Fruit fly (Drosophila melanogaster) whole organism, embryonic: Measurements from ENCODE around the gene Pino.

Experiments
- Abd-B ChIP-seq: fragments of 200-800 bp; sonication (Bioruptor generic); optimal IDR thresholded peaks from 2 replicates; lab custom pipeline; 2018; ENCODE audit warnings: missing biosample characterization, mild to moderate bottlenecking, missing genetic modification characterization, moderate library complexity
- B-H2 ChIP-seq: fragments of 200-800 bp; sonication (Bioruptor generic); optimal IDR thresholded peaks from 2 replicates; lab custom pipeline; 2018; ENCODE audit warnings: missing biosample characterization, mild to moderate bottlenecking, missing genetic modification characterization
- BEAF-32 ChIP-seq: fragments of 200-800 bp; sonication (Bioruptor generic); optimal IDR thresholded peaks from 3 replicates; lab custom pipeline; 2017; ENCODE audit warnings: missing biosample characterization, missing genetic modification characterization, mild to moderate bottlenecking, moderate library complexity, missing genetic modification reagents
- Bgb ChIP-seq: fragments of 200-800 bp; sonication (Bioruptor generic); IDR thresholded peaks from 2 replicates; pipeline ENCODE4 v1.3.6; 2022; ENCODE audit warnings: missing biosample characterization, missing genetic modification characterization; ENCODE audit not compliant: partially characterized antibody
- Blimp-1 ChIP-seq: fragments of 200-800 bp; sonication (Bioruptor generic); optimal IDR thresholded peaks from 3 replicates; lab custom pipeline; 2018; ENCODE audit warnings: missing biosample characterization, missing genetic modification characterization, mild to moderate bottlenecking, moderate library complexity, missing genetic modification reagents
- CG12071 ChIP-seq: fragments of 200-800 bp; sonication (Bioruptor generic); optimal IDR thresholded peaks from 3 replicates; lab custom pipeline; 2018; ENCODE audit warnings: missing biosample characterization, mild to moderate bottlenecking, missing genetic modification characterization
- CG12155 ChIP-seq: fragments of 200-800 bp; sonication (Bioruptor generic); optimal IDR thresholded peaks from 3 replicates; lab custom pipeline; 2016; ENCODE audit warnings: missing biosample characterization, missing genetic modification characterization
- CG13775 ChIP-seq: fragments of 200-800 bp; sonication (Bioruptor generic); optimal IDR thresholded peaks from 3 replicates; lab custom pipeline; 2017; ENCODE audit warnings: missing biosample characterization, mild to moderate bottlenecking, missing genetic modification characterization
- CG15696 ChIP-seq: fragments of 200-800 bp; sonication (Bioruptor generic); optimal IDR thresholded peaks from 2 replicates; lab custom pipeline; 2019; ENCODE audit warnings: missing biosample characterization, mild to moderate bottlenecking, missing genetic modification characterization, moderate library complexity
- CG17186 ChIP-seq: fragments of 200-800 bp; sonication (Bioruptor generic); optimal IDR thresholded peaks from 3 replicates; lab custom pipeline; 2017; ENCODE audit warnings: missing biosample characterization, missing genetic modification reagents, missing genetic modification characterization
- CG18262 ChIP-seq: fragments of 200-800 bp; optimal IDR thresholded peaks from 3 replicates; lab custom pipeline; 2019; ENCODE audit warnings: missing biosample characterization, mild to moderate bottlenecking, missing genetic modification characterization, moderate library complexity
- CG2889 ChIP-seq: fragments of 200-800 bp; sonication (Bioruptor generic); IDR thresholded peaks from 3 replicates; pipeline ENCODE4 v1.3.6; 2022; ENCODE audit warnings: missing biosample characterization, missing genetic modification characterization
- CG31388 ChIP-seq: fragments of 200-800 bp; sonication (Bioruptor generic); optimal IDR thresholded peaks from 2 replicates; lab custom pipeline; 2016; ENCODE audit warnings: missing biosample characterization, missing genetic modification characterization
- CG3838 ChIP-seq: fragments of 200-800 bp; sonication (Bioruptor generic); optimal IDR thresholded peaks from 3 replicates; lab custom pipeline; 2016; ENCODE audit warnings: missing biosample characterization, missing genetic modification characterization
- CG4328 ChIP-seq: fragments of 200-800 bp; sonication (Bioruptor generic); optimal IDR thresholded peaks from 3 replicates; lab custom pipeline; 2017; ENCODE audit warnings: missing biosample characterization, missing genetic modification reagents, missing genetic modification characterization
- CG7357 ChIP-seq: fragments of 200-800 bp; sonication (Bioruptor generic); IDR thresholded peaks from 3 replicates; pipeline ENCODE4 v1.3.6; 2022; ENCODE audit warnings: missing biosample characterization, missing genetic modification characterization
- CG8290 ChIP-seq, 3 experiments: fragments of 200-800 bp; sonication (Bioruptor generic); optimal IDR thresholded peaks; 2 replicates each; lab custom pipeline; 2016 to 2019; ENCODE audit warnings: missing biosample characterization in 3 of 3, missing genetic modification characterization in 3 of 3, mild to moderate bottlenecking in 2 of 3, moderate library complexity in 1 of 3
- Deaf1 ChIP-seq: fragments of 200-800 bp; optimal IDR thresholded peaks from 3 replicates; lab custom pipeline; 2019; ENCODE audit warnings: missing biosample characterization, mild to moderate bottlenecking, missing genetic modification characterization, moderate library complexity
- Doc2 ChIP-seq: fragments of 200-800 bp; sonication (Bioruptor generic); IDR thresholded peaks from 2 replicates; pipeline ENCODE4 v1.3.6; 2022; ENCODE audit warnings: missing biosample characterization, missing genetic modification characterization
- Dp ChIP-seq: fragments of 200-800 bp; sonication (Bioruptor generic); optimal IDR thresholded peaks from 2 replicates; lab custom pipeline; 2018; ENCODE audit warnings: missing biosample characterization, mild to moderate bottlenecking, missing genetic modification characterization, moderate library complexity
- Dref ChIP-seq: fragments of 200-800 bp; sonication (Bioruptor generic); IDR thresholded peaks from 2 replicates; pipeline ENCODE4 v1.3.6; 2022; ENCODE audit warnings: missing biosample characterization, missing genetic modification characterization
- E2f1 ChIP-seq: fragments of 200-800 bp; sonication (Bioruptor generic); IDR thresholded peaks from 2 replicates; pipeline ENCODE4 v1.3.6; 2022; ENCODE audit warnings: missing biosample characterization, missing genetic modification characterization
- Fer3 ChIP-seq: fragments of 200-800 bp; sonication (Bioruptor generic); optimal IDR thresholded peaks from 2 replicates; lab custom pipeline; 2018; ENCODE audit warnings: missing biosample characterization, mild to moderate bottlenecking, missing genetic modification characterization, moderate library complexity
- Hey ChIP-seq: fragments of 200-800 bp; sonication (Bioruptor generic); optimal IDR thresholded peaks from 3 replicates; lab custom pipeline; 2018; ENCODE audit warnings: missing biosample characterization, mild to moderate bottlenecking, missing genetic modification characterization
- Hr51 ChIP-seq, 2 experiments: fragments of 200-800 bp; sonication (Bioruptor generic); optimal IDR thresholded peaks; 2 replicates in 1 of 2; 3 replicates in 1 of 2; lab custom pipeline; 2016 to 2018; ENCODE audit warnings: missing biosample characterization in 2 of 2, missing genetic modification characterization in 2 of 2, mild to moderate bottlenecking in 1 of 2, moderate library complexity in 1 of 2
- Jarid2 ChIP-seq: fragments of 200-800 bp; sonication (Bioruptor generic); optimal IDR thresholded peaks from 3 replicates; lab custom pipeline; 2017; ENCODE audit warnings: mild to moderate bottlenecking, missing biosample characterization, missing genetic modification reagents, missing genetic modification characterization
- Lim3 ChIP-seq: fragments of 200-800 bp; sonication (Bioruptor generic); IDR thresholded peaks from 2 replicates; pipeline ENCODE4 v1.3.6; 2022; ENCODE audit warnings: missing biosample characterization, missing genetic modification characterization
- Lpt ChIP-seq: fragments of >200 bp; optimal IDR thresholded peaks from 2 replicates; lab custom pipeline; 2018; ENCODE audit warnings: missing biosample characterization, missing genetic modification characterization
- Mrtf ChIP-seq: fragments of 200-800 bp; sonication (Bioruptor generic); IDR thresholded peaks from 3 replicates; pipeline ENCODE4 v1.3.6; 2022; ENCODE audit warnings: missing biosample characterization, missing genetic modification characterization
- NfI ChIP-seq: fragments of 200-800 bp; sonication (Bioruptor generic); optimal IDR thresholded peaks from 3 replicates; lab custom pipeline; 2018; ENCODE audit warnings: missing biosample characterization, mild to moderate bottlenecking, missing genetic modification characterization, moderate library complexity
- Scr ChIP-seq: fragments of 200-800 bp; sonication (Bioruptor generic); IDR thresholded peaks from 2 replicates; pipeline ENCODE4 v1.3.6; 2022; ENCODE audit warnings: missing biosample characterization, missing genetic modification characterization; ENCODE audit not compliant: partially characterized antibody
- Sox102F ChIP-seq: fragments of 200-800 bp; sonication (Bioruptor generic); optimal IDR thresholded peaks from 2 replicates; lab custom pipeline; 2018; ENCODE audit warnings: missing biosample characterization, mild to moderate bottlenecking, missing genetic modification characterization, moderate library complexity
- Taf1 ChIP-seq: fragments of 200-800 bp; sonication (Bioruptor generic); IDR thresholded peaks from 2 replicates; pipeline ENCODE4 v1.3.6; 2022; ENCODE audit warnings: missing biosample characterization, missing genetic modification characterization
- ap ChIP-seq: fragments of 200-800 bp; sonication (Bioruptor generic); IDR thresholded peaks from 2 replicates; pipeline ENCODE4 v1.3.6; 2022; ENCODE audit warnings: missing biosample characterization, missing genetic modification characterization
- bcd ChIP-seq: fragments of 200-800 bp; sonication (Bioruptor generic); optimal IDR thresholded peaks from 2 replicates; lab custom pipeline; 2017; ENCODE audit warnings: missing biosample characterization, mild to moderate bottlenecking, missing genetic modification characterization
- cato ChIP-seq: fragments of 200-800 bp; sonication (Bioruptor generic); optimal IDR thresholded peaks from 2 replicates; lab custom pipeline; 2016; ENCODE audit warnings: missing biosample characterization, missing genetic modification characterization, borderline replicate concordance
- dan ChIP-seq: fragments of 200-800 bp; sonication (Bioruptor generic); IDR thresholded peaks from 2 replicates; pipeline ENCODE4 v1.3.6; 2022; ENCODE audit warnings: missing biosample characterization, missing genetic modification characterization
- emc ChIP-seq: fragments of 200-800 bp; sonication (Bioruptor generic); optimal IDR thresholded peaks from 2 replicates; lab custom pipeline; 2016; ENCODE audit warnings: missing biosample characterization, missing genetic modification characterization
- gsb ChIP-seq: fragments of 200-800 bp; sonication (Bioruptor generic); IDR thresholded peaks from 2 replicates; pipeline ENCODE4 v1.3.6; 2022; ENCODE audit warnings: missing biosample characterization, missing genetic modification characterization
- hb ChIP-seq: fragments of 200-800 bp; sonication (Bioruptor generic); IDR thresholded peaks from 3 replicates; pipeline ENCODE4 v1.3.6; 2022; ENCODE audit warnings: missing biosample characterization, missing genetic modification characterization; ENCODE audit not compliant: partially characterized antibody
- insv ChIP-seq, 2 experiments: fragments of 200-800 bp; sonication (Bioruptor generic); optimal IDR thresholded peaks; 3 replicates each; lab custom pipeline; 2016 to 2018; ENCODE audit warnings: missing biosample characterization in 2 of 2, missing genetic modification characterization in 2 of 2
- jumu ChIP-seq: fragments of 200-800 bp; sonication (Bioruptor generic); optimal IDR thresholded peaks from 3 replicates; lab custom pipeline; 2016; ENCODE audit warnings: missing biosample characterization, missing genetic modification characterization
- nmo ChIP-seq: fragments of 200-800 bp; sonication (Bioruptor generic); optimal IDR thresholded peaks from 2 replicates; lab custom pipeline; 2018; ENCODE audit warnings: missing biosample characterization, mild to moderate bottlenecking, missing genetic modification characterization, moderate library complexity
- scrt ChIP-seq: fragments of 200-800 bp; sonication (Bioruptor generic); optimal IDR thresholded peaks from 2 replicates; lab custom pipeline; 2018; ENCODE audit warnings: missing biosample characterization, mild to moderate bottlenecking, missing genetic modification characterization, moderate library complexity
- shn ChIP-seq: fragments of 200-800 bp; sonication (Bioruptor generic); optimal IDR thresholded peaks from 3 replicates; lab custom pipeline; 2016; ENCODE audit warnings: missing biosample characterization, missing genetic modification characterization
- vnd ChIP-seq: fragments of 200-800 bp; sonication (Bioruptor generic); IDR thresholded peaks from 3 replicates; pipeline ENCODE4 v1.3.6; 2022; ENCODE audit warnings: missing biosample characterization, missing genetic modification characterization; ENCODE audit not compliant: partially characterized antibody
- wor ChIP-seq: fragments of 200-800 bp; sonication (Bioruptor generic); IDR thresholded peaks from 2 replicates; pipeline ENCODE4 v1.3.6; 2022; ENCODE audit warnings: missing biosample characterization, missing genetic modification characterization

Gene Pino

dm6 chr2L:1118880-1119809, 9.6 kb downstream of the Pino start (continued):
- TF ChIP-seq Mrtf (GFP tag; lab: Robert Waterston, UW), result peak; percentile 54; the same call in 2 of the 3 replicates
- TF ChIP-seq CG13775 (GFP tag; lab: Kevin White, UChicago), result peak; percentile 72
- TF ChIP-seq Jarid2 (GFP tag; lab: Kevin White, UChicago), result peak; percentile 70
- TF ChIP-seq NfI (GFP tag; lab: Kevin White, UChicago), result peak; percentile 55
- TF ChIP-seq Scr, result no peak
- TF ChIP-seq ap, result peak; percentile 82
- no peak; the same call in 1 of the 2 replicates for TF ChIP-seq Doc2 (GFP tag; lab: Robert Waterston, UW)
- peak; percentile 15 for TF ChIP-seq CG12071
- peak; percentile 67 for TF ChIP-seq Bgb
- no peak for TF ChIP-seq Dp (GFP tag; lab: Kevin White, UChicago)
- TF ChIP-seq dan (GFP tag; lab: Robert Waterston, UW), result 0 out of 2 replicates have a peak, but pooled peaks have one; percentile 21
- peak; percentile 10 for TF ChIP-seq B-H2 (GFP tag; lab: Kevin White, UChicago)
- peak; percentile 71 for TF ChIP-seq Sox102F (GFP tag; lab: Kevin White, UChicago)
- TF ChIP-seq Hey (tag; lab: Kevin White, UChicago), result peak; percentile 29
- TF ChIP-seq Taf1, result peak; percentile 55
- TF ChIP-seq CG18262 (tag; lab: Kevin White, UChicago), result peak; percentile 50
- TF ChIP-seq hb (GFP tag; lab: Robert Waterston, UW), result no peak
- no peak for TF ChIP-seq BEAF-32 (GFP tag; lab: Kevin White, UChicago)
- TF ChIP-seq CG12155 (GFP tag; lab: Kevin White, UChicago), result peak; percentile 85
- TF ChIP-seq CG15696 (tag; lab: Kevin White, UChicago), result no peak
- peak; percentile 63 for TF ChIP-seq CG7357
- peak; percentile 97 for TF ChIP-seq Deaf1 (tag; lab: Kevin White, UChicago)
- TF ChIP-seq CG31388, result no peak
- TF ChIP-seq insv (GFP tag; optimal IDR thresholded peaks at IDR 0.05; lab: Kevin White, UChicago), result peak in 1 of 2 experiments; percentile 21
- TF ChIP-seq cato (GFP tag; lab: Kevin White, UChicago), result peak; percentile 24
- no peak for TF ChIP-seq CG4328
- TF ChIP-seq jumu (GFP tag; lab: Kevin White, UChicago), result peak; percentile 77
- TF ChIP-seq Blimp-1, result peak; percentile 46
- peak; percentile 53 to 79 for TF ChIP-seq Hr51 (GFP tag; optimal IDR thresholded peaks at IDR 0.05; lab: Kevin White, UChicago)
- TF ChIP-seq Abd-B (GFP tag; lab: Kevin White, UChicago), result peak; percentile 40
- TF ChIP-seq CG2889, result no peak
- peak; percentile 47; the same call in 1 of the 2 replicates for TF ChIP-seq wor
- TF ChIP-seq emc (GFP tag; lab: Kevin White, UChicago), result no peak
- 0 out of 2 replicates have a peak, but pooled peaks have one; percentile 23 for TF ChIP-seq Dref
- peak; percentile 49 for TF ChIP-seq CG8290 (GFP tag; optimal IDR thresholded peaks at IDR 0.05; lab: Kevin White, UChicago)
- peak in 1 of 2 experiments; percentile 87 for TF ChIP-seq CG8290 (tag; optimal IDR thresholded peaks at IDR 0.05; lab: Kevin White, UChicago)
- peak; percentile 75 for TF ChIP-seq nmo
- TF ChIP-seq Lpt (GFP tag; lab: Kevin White, UChicago), result no peak
- TF ChIP-seq gsb (GFP tag; lab: Robert Waterston, UW), result peak; percentile 55; the same call in 1 of the 2 replicates
- TF ChIP-seq scrt (GFP tag; lab: Kevin White, UChicago), result peak; percentile 58
- TF ChIP-seq Fer3 (tag; lab: Kevin White, UChicago), result peak; percentile 72
- TF ChIP-seq vnd (GFP tag; lab: Robert Waterston, UW), result no peak
- no peak for TF ChIP-seq CG3838 (GFP tag; lab: Kevin White, UChicago)
- peak; percentile 61 for TF ChIP-seq bcd
- no peak for TF ChIP-seq Lim3 (GFP tag; lab: Robert Waterston, UW)
- TF ChIP-seq shn, result peak; percentile 75
- TF ChIP-seq CG17186 (GFP tag; lab: Kevin White, UChicago), result no peak
- peak; percentile 75 for TF ChIP-seq E2f1
